Fruit fly (Drosophila melanogaster): Measurements from ENCODE around the gene CG31191.

Gene CG31191

DNA sequence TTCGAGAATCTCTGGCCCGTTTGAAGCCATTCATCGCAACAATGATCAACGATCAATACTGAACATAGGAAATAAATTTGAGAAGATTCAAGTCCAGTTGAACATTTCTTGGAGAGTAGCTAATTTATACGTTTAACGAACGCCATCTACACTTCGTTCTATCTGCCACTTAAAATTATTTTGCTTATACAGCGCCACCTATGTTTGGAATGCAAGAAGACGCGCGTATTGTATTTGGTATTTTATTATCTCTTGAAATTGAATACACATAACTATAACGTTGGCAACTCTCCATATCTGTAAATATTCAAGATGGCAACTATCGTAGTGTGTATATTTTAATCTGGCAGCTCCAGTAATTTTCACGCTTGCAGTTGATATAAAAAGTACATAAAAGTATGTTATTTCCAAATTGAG is 2.7 kb upstream of the CG31191 start (continued):
- peak; percentile 30 for TF ChIP-seq tai (GFP tag; optimal IDR thresholded peaks at IDR 0.05)
- TF ChIP-seq CG9705 (GFP tag; optimal IDR thresholded peaks at IDR 0.05): peak; percentile 14
- TF ChIP-seq CG32264 (GFP tag; optimal IDR thresholded peaks at IDR 0.05): no peak
- peak; percentile 16 for TF ChIP-seq HLH106 (tag; optimal IDR thresholded peaks at IDR 0.05)
- TF ChIP-seq Hnf4 (GFP tag; optimal IDR thresholded peaks at IDR 0.05): peak; percentile 57
- no peak for TF ChIP-seq Dfd (GFP tag; optimal IDR thresholded peaks at IDR 0.05)
- no peak for TF ChIP-seq Mio (GFP tag; optimal IDR thresholded peaks at IDR 0.05)

DNA sequence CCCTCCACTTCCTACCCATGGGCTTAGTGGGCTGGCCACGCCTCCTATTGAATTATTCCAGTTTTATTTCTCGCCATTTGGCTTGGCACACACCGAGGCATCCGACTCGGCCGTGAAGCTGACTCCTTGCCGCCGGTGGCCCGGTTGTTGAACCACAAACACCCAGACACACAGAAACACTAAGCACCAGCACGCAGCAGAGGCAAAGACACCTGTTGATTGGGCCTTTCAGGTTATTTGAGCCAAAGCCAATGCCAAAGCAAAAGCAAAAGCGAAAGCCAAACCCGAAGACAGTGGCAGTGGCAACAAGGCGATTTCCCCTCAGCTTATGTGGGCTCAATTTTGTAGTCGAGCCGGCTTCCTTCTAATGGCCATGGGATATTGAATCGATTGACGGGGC is 1.4 kb upstream of the CG31191 start:
- TF ChIP-seq lola (GFP tag; optimal IDR thresholded peaks at IDR 0.05) (no peak), dl (GFP tag; optimal IDR thresholded peaks at IDR 0.05; ENCODE audit: insufficient read depth in 1 of 2, partially characterized antibody in 2 of 2) (no peak), foxo (GFP tag; optimal IDR thresholded peaks at IDR 0.05) (no peak), dsf (GFP tag; optimal IDR thresholded peaks at IDR 0.05; ENCODE audit: borderline replicate concordance) (no peak), jim (GFP tag; optimal IDR thresholded peaks at IDR 0.05) (no peak), Hr78 (GFP tag; optimal IDR thresholded peaks at IDR 0.05) (no peak), fru (GFP tag; optimal IDR thresholded peaks at IDR 0.05) (no peak), Abd-B (GFP tag; optimal IDR thresholded peaks at IDR 0.05) (no peak), ey (GFP tag; optimal IDR thresholded peaks at IDR 0.05) (no peak), br (GFP tag; optimal IDR thresholded peaks at IDR 0.05) (no peak), Dfd (GFP tag; optimal IDR thresholded peaks at IDR 0.05) (no peak), GATAd (GFP tag; optimal IDR thresholded peaks at IDR 0.05) (no peak), Jra (GFP tag; optimal IDR thresholded peaks at IDR 0.05) (no peak), psq (GFP tag; optimal IDR thresholded peaks at IDR 0.05) (no peak)

DNA sequence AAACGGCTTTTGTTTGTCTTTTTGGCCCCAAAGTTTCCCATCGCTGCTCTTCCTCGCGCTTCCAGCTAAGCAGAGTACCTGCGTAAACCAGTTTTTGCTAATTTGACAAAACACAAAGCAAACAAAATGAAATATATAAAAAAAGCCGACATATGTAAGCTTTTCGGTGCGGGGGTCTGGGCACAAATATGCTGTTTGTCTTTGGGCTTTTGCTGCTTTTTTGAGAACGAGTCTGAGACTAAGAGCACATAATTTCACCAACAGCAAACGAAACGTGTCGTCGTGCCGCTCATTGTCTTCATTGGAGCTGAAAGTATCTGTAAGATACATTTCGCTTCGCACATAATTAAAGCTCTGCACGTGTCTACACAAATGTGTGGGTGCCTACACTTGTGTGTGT is 29.5 kb downstream of the CG31191 start:
- peak; percentile 37 for TF ChIP-seq jim (GFP tag; optimal IDR thresholded peaks at IDR 0.05)
- TF ChIP-seq CrebA (GFP tag; optimal IDR thresholded peaks at IDR 0.05; ENCODE audit: borderline replicate concordance): peak; percentile 38
- TF ChIP-seq Jra (GFP tag; optimal IDR thresholded peaks at IDR 0.05): no peak
- TF ChIP-seq h (GFP tag; optimal IDR thresholded peaks at IDR 0.05): no peak
- no peak for TF ChIP-seq woc (GFP tag; optimal IDR thresholded peaks at IDR 0.05)
- TF ChIP-seq GATAd (GFP tag; optimal IDR thresholded peaks at IDR 0.05): no peak
- TF ChIP-seq CG9705 (GFP tag; optimal IDR thresholded peaks at IDR 0.05): no peak
- TF ChIP-seq Mio (GFP tag; optimal IDR thresholded peaks at IDR 0.05): no peak
- peak; percentile 7 for TF ChIP-seq Vsx2 (GFP tag; optimal IDR thresholded peaks at IDR 0.05; ENCODE audit: partially characterized antibody)
- TF ChIP-seq Sp1 (GFP tag; optimal IDR thresholded peaks at IDR 0.05): no peak
- peak in 1 of 2 experiments; percentile 23 for TF ChIP-seq dl (GFP tag; optimal IDR thresholded peaks at IDR 0.05; ENCODE audit: insufficient read depth in 1 of 2, partially characterized antibody in 2 of 2)
- TF ChIP-seq usp (GFP tag; optimal IDR thresholded peaks at IDR 0.05): no peak
- TF ChIP-seq tai (GFP tag; optimal IDR thresholded peaks at IDR 0.05): no peak
- TF ChIP-seq psq (GFP tag; optimal IDR thresholded peaks at IDR 0.05): peak; percentile 12
- no peak for TF ChIP-seq dmrt93B (GFP tag; optimal IDR thresholded peaks at IDR 0.05)
- no peak for TF ChIP-seq Rel (GFP tag; optimal IDR thresholded peaks at IDR 0.05)
- TF ChIP-seq Rel (tag; optimal IDR thresholded peaks at IDR 0.05): no peak
- peak; percentile 31 for TF ChIP-seq OdsH (GFP tag; optimal IDR thresholded peaks at IDR 0.05)
- no peak for TF ChIP-seq sv (GFP tag; optimal IDR thresholded peaks at IDR 0.05)
- TF ChIP-seq Abd-B (GFP tag; optimal IDR thresholded peaks at IDR 0.05): no peak
- no peak for TF ChIP-seq Hr78 (GFP tag; optimal IDR thresholded peaks at IDR 0.05)
- peak; percentile 7 for TF ChIP-seq Dif (GFP tag; optimal IDR thresholded peaks at IDR 0.05; ENCODE audit: partially characterized antibody)
- no peak for TF ChIP-seq lola (GFP tag; optimal IDR thresholded peaks at IDR 0.05)
- TF ChIP-seq pan (optimal IDR thresholded peaks at IDR 0.05): no peak
- no peak for TF ChIP-seq HLH106 (tag; optimal IDR thresholded peaks at IDR 0.05)

DNA sequence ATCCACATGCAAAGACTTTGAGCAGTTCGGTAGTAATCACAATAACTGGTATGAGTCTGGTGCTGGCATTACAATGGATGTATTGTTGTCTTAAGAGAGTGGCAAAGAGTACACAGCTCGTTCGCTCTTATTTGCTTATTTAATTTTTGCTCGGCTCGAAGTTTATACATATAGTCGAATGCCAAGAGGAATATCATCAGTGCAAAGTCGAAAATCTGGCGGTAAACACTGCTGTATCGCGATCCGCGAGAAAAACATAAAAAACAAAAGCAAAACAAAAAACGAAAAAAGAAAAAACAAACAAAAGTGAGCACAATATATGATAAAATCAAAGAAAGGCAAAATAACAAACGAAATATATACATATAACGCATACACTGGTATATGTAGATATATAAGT is 31.2 kb downstream of the CG31191 start, which contains the start of gene hdly:
Gene hdly (plus strand): TSS at position 194 of the 400 bp plus-strand sequence.
- TF ChIP-seq foxo (GFP tag; optimal IDR thresholded peaks at IDR 0.05): peak; percentile 1 to 48
- peak; percentile 89 for TF ChIP-seq Rel (GFP tag; optimal IDR thresholded peaks at IDR 0.05)
- TF ChIP-seq Rel (tag; optimal IDR thresholded peaks at IDR 0.05): peak; percentile 75
- TF ChIP-seq pan (optimal IDR thresholded peaks at IDR 0.05): no peak
- peak; percentile 79 for TF ChIP-seq CG9705 (GFP tag; optimal IDR thresholded peaks at IDR 0.05)
- peak; percentile 59 for TF ChIP-seq dmrt93B (GFP tag; optimal IDR thresholded peaks at IDR 0.05)
- TF ChIP-seq Mio (GFP tag; optimal IDR thresholded peaks at IDR 0.05): no peak
- TF ChIP-seq tai (GFP tag; optimal IDR thresholded peaks at IDR 0.05): peak; percentile 3
- TF ChIP-seq br (GFP tag; optimal IDR thresholded peaks at IDR 0.05): peak; percentile 64
- TF ChIP-seq dsf (GFP tag; optimal IDR thresholded peaks at IDR 0.05; ENCODE audit: borderline replicate concordance): peak; percentile 45
- TF ChIP-seq N (GFP tag; optimal IDR thresholded peaks at IDR 0.05): no peak
- no peak for TF ChIP-seq lola (GFP tag; optimal IDR thresholded peaks at IDR 0.05)
- peak; percentile 5 for TF ChIP-seq woc (GFP tag; optimal IDR thresholded peaks at IDR 0.05)
- no peak for TF ChIP-seq GATAd (GFP tag; optimal IDR thresholded peaks at IDR 0.05)
- peak; percentile 72 for TF ChIP-seq HLH106 (tag; optimal IDR thresholded peaks at IDR 0.05)
- no peak for TF ChIP-seq Hr78 (GFP tag; optimal IDR thresholded peaks at IDR 0.05)
- TF ChIP-seq dl (GFP tag; optimal IDR thresholded peaks at IDR 0.05; ENCODE audit: insufficient read depth in 1 of 2, partially characterized antibody in 2 of 2): peak in 1 of 2 experiments; percentile 62
- TF ChIP-seq Abd-B (GFP tag; optimal IDR thresholded peaks at IDR 0.05): no peak
- TF ChIP-seq fru (GFP tag; optimal IDR thresholded peaks at IDR 0.05): peak; percentile 75
- TF ChIP-seq Hr83 (GFP tag; optimal IDR thresholded peaks at IDR 0.05; ENCODE audit: poor library complexity, severe bottlenecking): peak; percentile 85
- peak; percentile 63 for TF ChIP-seq psq (GFP tag; optimal IDR thresholded peaks at IDR 0.05)
- TF ChIP-seq Jra (GFP tag; optimal IDR thresholded peaks at IDR 0.05): peak; percentile 66
- TF ChIP-seq usp (GFP tag; optimal IDR thresholded peaks at IDR 0.05): no peak
- TF ChIP-seq OdsH (GFP tag; optimal IDR thresholded peaks at IDR 0.05): peak; percentile 48
- TF ChIP-seq jim (GFP tag; optimal IDR thresholded peaks at IDR 0.05): peak; percentile 91
- peak; percentile 97 for TF ChIP-seq Hnf4 (GFP tag; optimal IDR thresholded peaks at IDR 0.05)
- no peak for TF ChIP-seq ey (GFP tag; optimal IDR thresholded peaks at IDR 0.05)
- TF ChIP-seq Myc (optimal IDR thresholded peaks at IDR 0.05): no peak
- TF ChIP-seq Sp1 (GFP tag; optimal IDR thresholded peaks at IDR 0.05): peak; percentile 98
- TF ChIP-seq Dif (GFP tag; optimal IDR thresholded peaks at IDR 0.05; ENCODE audit: partially characterized antibody): no peak
- TF ChIP-seq h (GFP tag; optimal IDR thresholded peaks at IDR 0.05): peak; percentile 64
- peak; percentile 77 for TF ChIP-seq brk (GFP tag; optimal IDR thresholded peaks at IDR 0.05)
- TF ChIP-seq Vsx2 (GFP tag; optimal IDR thresholded peaks at IDR 0.05; ENCODE audit: partially characterized antibody): no peak
- TF ChIP-seq sv (GFP tag; optimal IDR thresholded peaks at IDR 0.05): no peak
- peak; percentile 86 for TF ChIP-seq sage (GFP tag; optimal IDR thresholded peaks at IDR 0.05)
